Worm (Caenorhabditis elegans) whole organism, late embryonic: ENCODE measurements around the gene clc-13.

Experiments
- C08G9.2 ChIP-seq: sonication (generic microtip); optimal IDR thresholded peaks from 2 replicates; lab custom pipeline; 2016; ENCODE audit warnings: mild to moderate bottlenecking, missing genetic modification characterization, moderate library complexity, missing compliant biosample characterization
- C38D4.7 ChIP-seq: fragments of 200-800 bp; sonication (Bioruptor generic); optimal IDR thresholded peaks from 2 replicates; lab custom pipeline; 2018; ENCODE audit warnings: mild to moderate bottlenecking, missing genetic modification characterization, moderate library complexity, missing compliant biosample characterization
- ceh-14 ChIP-seq: sonication (generic microtip); optimal IDR thresholded peaks from 2 replicates; lab custom pipeline; 2016; ENCODE audit warnings: missing genotype, missing genetic modification characterization, missing compliant biosample characterization
- ceh-24 ChIP-seq: sonication (generic microtip); optimal IDR thresholded peaks from 2 replicates; lab custom pipeline; 2016; ENCODE audit warnings: mild to moderate bottlenecking, missing genetic modification characterization, missing compliant biosample characterization
- ceh-30 ChIP-seq: fragments of 150-350 bp; optimal IDR thresholded peaks from 2 replicates; lab custom pipeline; 2014; ENCODE audit warnings: missing biosample characterization, missing genetic modification characterization
- ceh-31 ChIP-seq: sonication (generic microtip); optimal IDR thresholded peaks from 2 replicates; lab custom pipeline; 2016; ENCODE audit warnings: missing genetic modification characterization, missing compliant biosample characterization
- ceh-34 ChIP-seq: sonication (generic microtip); optimal IDR thresholded peaks from 2 replicates; lab custom pipeline; 2016; ENCODE audit warnings: mild to moderate bottlenecking, missing genetic modification characterization, missing compliant biosample characterization
- ceh-45 ChIP-seq: fragments of 200-800 bp; sonication (Bioruptor generic); IDR thresholded peaks from 2 replicates; pipeline ENCODE4 v1.3.6; 2022; ENCODE audit warnings: missing genetic modification reagents, missing genetic modification characterization, missing compliant biosample characterization
- ceh-48 ChIP-seq: sonication (generic microtip); optimal IDR thresholded peaks from 2 replicates; lab custom pipeline; 2016; ENCODE audit warnings: missing genetic modification characterization, inconsistent platforms, missing compliant biosample characterization
- ceh-6 ChIP-seq: fragments of 200-800 bp; sonication (Bioruptor generic); optimal IDR thresholded peaks from 2 replicates; lab custom pipeline; 2018; ENCODE audit warnings: mild to moderate bottlenecking, missing genetic modification characterization, missing compliant biosample characterization
- ceh-9 ChIP-seq: sonication (generic microtip); optimal IDR thresholded peaks from 2 replicates; lab custom pipeline; 2016; ENCODE audit warnings: mild to moderate bottlenecking, missing genetic modification characterization, inconsistent platforms, missing compliant biosample characterization
- che-1 ChIP-seq: sonication (generic microtip); optimal IDR thresholded peaks from 2 replicates; lab custom pipeline; 2016; ENCODE audit warnings: mild to moderate bottlenecking, missing genetic modification characterization, missing compliant biosample characterization
- dmd-4 ChIP-seq: sonication (generic microtip); optimal IDR thresholded peaks from 2 replicates; lab custom pipeline; 2016; ENCODE audit warnings: borderline replicate concordance, missing genetic modification characterization, missing compliant biosample characterization
- dve-1 ChIP-seq: sonication (generic microtip); optimal IDR thresholded peaks from 2 replicates; lab custom pipeline; 2017; ENCODE audit warnings: antibody characterized with exemption, mild to moderate bottlenecking, missing genetic modification characterization, missing compliant biosample characterization
- elt-2 ChIP-seq: sonication (generic microtip); optimal IDR thresholded peaks from 2 replicates; lab custom pipeline; 2016; ENCODE audit warnings: missing genetic modification reagents, missing genetic modification characterization, missing compliant biosample characterization
- eyg-1 ChIP-seq: sonication (generic microtip); optimal IDR thresholded peaks from 2 replicates; lab custom pipeline; 2016; ENCODE audit warnings: missing genotype, missing genetic modification characterization, missing compliant biosample characterization
- fax-1 ChIP-seq: sonication (generic microtip); optimal IDR thresholded peaks from 2 replicates; lab custom pipeline; 2016; ENCODE audit warnings: missing genotype, missing genetic modification characterization, missing compliant biosample characterization
- fkh-10 ChIP-seq: fragments of 150-350 bp; optimal IDR thresholded peaks from 2 replicates; lab custom pipeline; 2014; ENCODE audit warnings: missing biosample characterization, missing genetic modification reagents, missing genetic modification characterization
- hlh-30 ChIP-seq: sonication (generic microtip); optimal IDR thresholded peaks from 2 replicates; lab custom pipeline; 2017; ENCODE audit warnings: antibody characterized with exemption, missing genetic modification characterization, missing compliant biosample characterization; ENCODE audit not compliant: insufficient read depth
- hlh-6 ChIP-seq: sonication (generic microtip); optimal IDR thresholded peaks from 2 replicates; lab custom pipeline; 2016; ENCODE audit warnings: missing genotype, missing genetic modification characterization, missing compliant biosample characterization
- hlh-8 ChIP-seq: sonication (generic microtip); optimal IDR thresholded peaks from 2 replicates; lab custom pipeline; 2016; ENCODE audit warnings: missing genotype, missing genetic modification characterization, missing compliant biosample characterization
- mec-3 ChIP-seq: sonication (generic microtip); optimal IDR thresholded peaks from 2 replicates; lab custom pipeline; 2016; ENCODE audit warnings: borderline replicate concordance, missing genetic modification characterization, missing compliant biosample characterization
- npax-4 ChIP-seq: sonication (generic microtip); optimal IDR thresholded peaks from 2 replicates; lab custom pipeline; 2016; ENCODE audit warnings: missing genetic modification characterization, missing compliant biosample characterization
- pag-3 ChIP-seq: sonication (generic microtip); optimal IDR thresholded peaks from 2 replicates; lab custom pipeline; 2016; ENCODE audit warnings: missing compliant biosample characterization, missing genetic modification characterization, borderline replicate concordance
- pat-9 ChIP-seq: fragments of 200-800 bp; sonication (Bioruptor generic); optimal IDR thresholded peaks from 2 replicates; lab custom pipeline; 2018; ENCODE audit warnings: mild to moderate bottlenecking, missing genetic modification characterization, moderate library complexity, missing compliant biosample characterization
- pax-1 ChIP-seq: fragments of 150-350 bp; optimal IDR thresholded peaks from 2 replicates; lab custom pipeline; 2014; ENCODE audit warnings: missing biosample characterization, missing genetic modification characterization
- pha-4 ChIP-seq: fragments of 150-350 bp; optimal IDR thresholded peaks from 2 replicates; lab custom pipeline; 2018; ENCODE audit warnings: missing biosample characterization, missing genetic modification reagents, missing genetic modification characterization
- pqm-1 ChIP-seq: sonication (generic microtip); optimal IDR thresholded peaks from 2 replicates; lab custom pipeline; 2016; ENCODE audit warnings: missing genetic modification characterization, missing compliant biosample characterization
- pros-1 ChIP-seq: fragments of 150-350 bp; optimal IDR thresholded peaks from 2 replicates; lab custom pipeline; 2014; ENCODE audit warnings: missing biosample characterization, missing genetic modification reagents, missing genetic modification characterization
- ref-2 ChIP-seq: sonication (generic microtip); optimal IDR thresholded peaks from 2 replicates; lab custom pipeline; 2016; ENCODE audit warnings: missing genetic modification characterization, missing compliant biosample characterization
- sox-2 ChIP-seq: fragments of 200-800 bp; sonication (Bioruptor generic); IDR thresholded peaks from 2 replicates; pipeline ENCODE4 v1.3.6; 2022; ENCODE audit warnings: missing genetic modification reagents, missing genetic modification characterization, missing compliant biosample characterization
- syd-9 ChIP-seq: sonication (generic microtip); optimal IDR thresholded peaks from 2 replicates; lab custom pipeline; 2016; ENCODE audit warnings: mild to moderate bottlenecking, missing genetic modification characterization, moderate library complexity, missing compliant biosample characterization
- tbx-2 ChIP-seq: sonication (generic microtip); optimal IDR thresholded peaks from 2 replicates; lab custom pipeline; 2016; ENCODE audit warnings: missing genetic modification characterization, missing compliant biosample characterization
- tbx-7 ChIP-seq: sonication (generic microtip); optimal IDR thresholded peaks from 2 replicates; lab custom pipeline; 2016; ENCODE audit warnings: missing genotype, missing genetic modification characterization, missing compliant biosample characterization
- unc-3 ChIP-seq, 2 experiments: fragments of 200-800 bp in 1 of 2; sonication (Bioruptor generic) in 1 of 2; sonication (generic microtip) in 1 of 2; conservative IDR thresholded peaks in 1 of 2; optimal IDR thresholded peaks in 1 of 2; 2 replicates each; pipeline versions ENCODE4 v1.3.6 to Lab custom; 2016 to 2022; ENCODE audit warnings: missing compliant biosample characterization in 2 of 2, missing genetic modification characterization in 2 of 2, missing genetic modification reagents in 1 of 2
- unc-42 ChIP-seq: sonication (generic microtip); optimal IDR thresholded peaks from 2 replicates; lab custom pipeline; 2016; ENCODE audit warnings: missing genotype, missing genetic modification characterization, missing compliant biosample characterization

clc-13 gene

ce11 chrV:16987035-16987434 is 27.2 kb upstream of the clc-13 start, which contains the start of gene Y102A5C.40:
Y102A5C.40 (minus strand) TSS chrV:16987135.
- TF ChIP-seq tbx-2 (tag; lab: Kevin White, UChicago) (no peak), ceh-48 (tag; lab: Kevin White, UChicago) (no peak), C08G9.2 (tag; lab: Kevin White, UChicago) (no peak), pros-1 (tag; lab: Kevin White, UChicago) (no peak), pha-4 (no peak), elt-2 (tag; lab: Kevin White, UChicago) (no peak), fkh-10 (GFP tag; lab: Kevin White, UChicago) (no peak), hlh-30 (tag; lab: Kevin White, UChicago) (no peak), ceh-6 (no peak), syd-9 (tag; lab: Kevin White, UChicago) (no peak), fax-1 (tag; lab: Kevin White, UChicago) (no peak), pat-9 (no peak), che-1 (no peak), ceh-9 (tag; lab: Kevin White, UChicago) (no peak), pag-3 (tag; lab: Kevin White, UChicago) (no peak), sox-2 (GFP tag; lab: Robert Waterston, UW) (no peak), C38D4.7 (no peak), eyg-1 (tag; lab: Kevin White, UChicago) (no peak)

- TF ChIP-seq hlh-6 (tag; lab: Kevin White, UChicago), result no peak
- no peak for TF ChIP-seq pha-4
- TF ChIP-seq fax-1 (tag; lab: Kevin White, UChicago), result no peak
- TF ChIP-seq ceh-31, result no peak
- no peak for TF ChIP-seq pros-1 (tag; lab: Kevin White, UChicago)
- no peak for TF ChIP-seq elt-2 (tag; lab: Kevin White, UChicago)
- TF ChIP-seq npax-4 (tag; lab: Kevin White, UChicago), result no peak
- TF ChIP-seq fkh-10 (GFP tag; lab: Kevin White, UChicago), result no peak
- no peak for TF ChIP-seq ceh-30 (tag; lab: Kevin White, UChicago)
Observed at ce11 chrV:16987783-16988182, 26.4 kb upstream of the clc-13 start.

- TF ChIP-seq ceh-24 (tag; lab: Kevin White, UChicago), result no peak
- no peak for TF ChIP-seq dmd-4 (tag; lab: Kevin White, UChicago)
- no peak for TF ChIP-seq dve-1 (tag; lab: Kevin White, UChicago)
- TF ChIP-seq tbx-7 (tag; lab: Kevin White, UChicago), result no peak
- TF ChIP-seq ref-2 (tag; lab: Kevin White, UChicago), result no peak
- no peak for TF ChIP-seq sox-2 (GFP tag; lab: Robert Waterston, UW)
- TF ChIP-seq unc-42 (tag; lab: Kevin White, UChicago), result no peak
- no peak for TF ChIP-seq pax-1 (tag; lab: Kevin White, UChicago)
- no peak for TF ChIP-seq ceh-34
- TF ChIP-seq mec-3, result no peak
- no peak for TF ChIP-seq ceh-45 (GFP tag; lab: Robert Waterston, UW)
- no peak for TF ChIP-seq hlh-8 (tag; lab: Kevin White, UChicago)
- TF ChIP-seq unc-3 (GFP tag; conservative IDR thresholded peaks at IDR 0.05; lab: Robert Waterston, UW), result no peak
- no peak for TF ChIP-seq unc-3 (tag; optimal IDR thresholded peaks at IDR 0.05; lab: Kevin White, UChicago)
- no peak for TF ChIP-seq pqm-1 (tag; lab: Kevin White, UChicago)
- no peak for TF ChIP-seq fkh-10 (GFP tag; lab: Kevin White, UChicago)
- TF ChIP-seq ceh-48 (tag; lab: Kevin White, UChicago), result no peak
- no peak for TF ChIP-seq elt-2 (tag; lab: Kevin White, UChicago)
- TF ChIP-seq ceh-14 (tag; lab: Kevin White, UChicago), result no peak
- no peak for TF ChIP-seq ceh-9 (tag; lab: Kevin White, UChicago)
Observed at ce11 chrV:16988614-16989013, 25.6 kb upstream of the clc-13 start, which contains the start of gene Y102A5C.27. Y102A5C.27 (minus strand) TSS chrV:16988714.
